Fruit fly (Drosophila melanogaster) whole organism, embryonic: ENCODE results near the gene CG14958.

Experiments
- Abd-B ChIP-seq: fragments of 200-800 bp; sonication (Bioruptor generic); optimal IDR thresholded peaks from 2 replicates; lab custom pipeline; 2018; ENCODE audit warnings: missing biosample characterization, mild to moderate bottlenecking, missing genetic modification characterization, moderate library complexity
- Adf1 ChIP-seq: fragments of 200-800 bp; sonication (Bioruptor generic); IDR thresholded peaks from 2 replicates; pipeline ENCODE4 v1.3.6; 2022; ENCODE audit warnings: missing biosample characterization, missing genetic modification characterization
- Atf3 ChIP-seq: fragments of 200-800 bp; sonication (Bioruptor generic); optimal IDR thresholded peaks from 3 replicates; lab custom pipeline; 2016; ENCODE audit warnings: missing biosample characterization, missing genetic modification characterization
- CG10543 ChIP-seq: fragments of 200-800 bp; sonication (Bioruptor generic); optimal IDR thresholded peaks from 3 replicates; lab custom pipeline; 2017; ENCODE audit warnings: missing biosample characterization, mild to moderate bottlenecking, missing genetic modification characterization, moderate library complexity
- CG10654 ChIP-seq: fragments of 200-800 bp; sonication (Bioruptor generic); optimal IDR thresholded peaks from 2 replicates; lab custom pipeline; 2016; ENCODE audit warnings: missing biosample characterization, missing genetic modification characterization
- CG10979 ChIP-seq: fragments of 200-800 bp; sonication (Bioruptor generic); optimal IDR thresholded peaks from 2 replicates; lab custom pipeline; 2018; ENCODE audit warnings: missing biosample characterization, mild to moderate bottlenecking, missing genetic modification characterization, moderate library complexity
- CG13624 ChIP-seq: fragments of 200-800 bp; sonication (Bioruptor generic); optimal IDR thresholded peaks from 2 replicates; lab custom pipeline; 2016; ENCODE audit warnings: missing biosample characterization, missing genetic modification characterization
- CG13775 ChIP-seq: fragments of 200-800 bp; sonication (Bioruptor generic); optimal IDR thresholded peaks from 3 replicates; lab custom pipeline; 2017; ENCODE audit warnings: missing biosample characterization, mild to moderate bottlenecking, missing genetic modification characterization
- CG14667 ChIP-seq: fragments of 200-800 bp; sonication (Bioruptor generic); IDR thresholded peaks from 2 replicates; pipeline ENCODE4 v1.3.6; 2022; ENCODE audit warnings: missing biosample characterization, missing genetic modification characterization
- CG15514 ChIP-seq: fragments of 200-800 bp; sonication (Bioruptor generic); optimal IDR thresholded peaks from 3 replicates; lab custom pipeline; 2017; ENCODE audit warnings: missing biosample characterization, missing genetic modification characterization, mild to moderate bottlenecking, moderate library complexity, missing genetic modification reagents
- CG1603 ChIP-seq: fragments of 200-800 bp; sonication (Bioruptor generic); optimal IDR thresholded peaks from 2 replicates; lab custom pipeline; 2019; ENCODE audit warnings: missing biosample characterization, mild to moderate bottlenecking, missing genetic modification characterization, moderate library complexity
- CG1647 ChIP-seq: fragments of 200-800 bp; sonication (Bioruptor generic); optimal IDR thresholded peaks from 3 replicates; lab custom pipeline; 2016; ENCODE audit warnings: missing biosample characterization, missing genetic modification characterization
- CG16813 ChIP-seq: fragments of 200-800 bp; sonication (Bioruptor generic); IDR thresholded peaks from 3 replicates; pipeline ENCODE4 v1.3.6; 2022; ENCODE audit warnings: missing biosample characterization, missing genetic modification characterization; ENCODE audit not compliant: partially characterized antibody
- CG17186 ChIP-seq: fragments of 200-800 bp; sonication (Bioruptor generic); optimal IDR thresholded peaks from 3 replicates; lab custom pipeline; 2017; ENCODE audit warnings: missing biosample characterization, missing genetic modification reagents, missing genetic modification characterization
- CG17912 ChIP-seq: fragments of 200-800 bp; sonication (Bioruptor generic); optimal IDR thresholded peaks from 2 replicates; lab custom pipeline; 2018; ENCODE audit warnings: missing biosample characterization, mild to moderate bottlenecking, missing genetic modification characterization
- CG32772 ChIP-seq: fragments of 200-800 bp; sonication (Bioruptor generic); IDR thresholded peaks from 2 replicates; pipeline ENCODE4 v1.3.6; 2022; ENCODE audit warnings: missing biosample characterization, missing genetic modification characterization
- CG3281 ChIP-seq: fragments of 200-800 bp; sonication (Bioruptor generic); optimal IDR thresholded peaks from 3 replicates; lab custom pipeline; 2017; ENCODE audit warnings: missing biosample characterization, mild to moderate bottlenecking, missing genetic modification characterization
- CG34422 ChIP-seq: fragments of 200-800 bp; sonication (Bioruptor generic); IDR thresholded peaks from 3 replicates; pipeline ENCODE4 v1.3.6; 2022; ENCODE audit warnings: missing biosample characterization, missing genetic modification characterization
- CG3838 ChIP-seq: fragments of 200-800 bp; sonication (Bioruptor generic); optimal IDR thresholded peaks from 3 replicates; lab custom pipeline; 2016; ENCODE audit warnings: missing biosample characterization, missing genetic modification characterization
- CG4360 ChIP-seq: fragments of 200-800 bp; sonication (Bioruptor generic); IDR thresholded peaks from 2 replicates; pipeline ENCODE4 v1.3.6; 2022; ENCODE audit warnings: missing biosample characterization, missing genetic modification characterization
- CG6765 ChIP-seq: fragments of 200-800 bp; sonication (Bioruptor generic); optimal IDR thresholded peaks from 3 replicates; lab custom pipeline; 2017; ENCODE audit warnings: missing biosample characterization, mild to moderate bottlenecking, missing genetic modification characterization
- CG8765 ChIP-seq: fragments of 200-800 bp; sonication (Bioruptor generic); IDR thresholded peaks from 2 replicates; pipeline ENCODE4 v1.3.6; 2022; ENCODE audit warnings: missing biosample characterization, missing genetic modification characterization
- CG9609 ChIP-seq: fragments of 200-800 bp; sonication (Bioruptor generic); optimal IDR thresholded peaks from 3 replicates; lab custom pipeline; 2016; ENCODE audit warnings: missing biosample characterization, missing genetic modification characterization
- CTCF ChIP-seq: fragments of 200-800 bp; sonication (Bioruptor generic); optimal IDR thresholded peaks from 2 replicates; lab custom pipeline; 2017; ENCODE audit warnings: missing biosample characterization, mild to moderate bottlenecking, missing genetic modification characterization, moderate library complexity
- Doc2 ChIP-seq: fragments of 200-800 bp; sonication (Bioruptor generic); IDR thresholded peaks from 2 replicates; pipeline ENCODE4 v1.3.6; 2022; ENCODE audit warnings: missing biosample characterization, missing genetic modification characterization
- Hmx ChIP-seq: fragments of 200-800 bp; sonication (Bioruptor generic); optimal IDR thresholded peaks from 2 replicates; lab custom pipeline; 2016; ENCODE audit warnings: missing biosample characterization, missing genetic modification characterization
- MTF-1 ChIP-seq: fragments of 200-800 bp; sonication (Bioruptor generic); optimal IDR thresholded peaks from 2 replicates; lab custom pipeline; 2018; ENCODE audit warnings: missing biosample characterization, mild to moderate bottlenecking, missing genetic modification characterization, borderline replicate concordance
- NC2β ChIP-seq: fragments of 200-800 bp; sonication (Bioruptor generic); optimal IDR thresholded peaks from 2 replicates; lab custom pipeline; 2016; ENCODE audit warnings: missing biosample characterization, missing genetic modification characterization
- Neu2 ChIP-seq: fragments of 200-800 bp; sonication (Bioruptor generic); optimal IDR thresholded peaks from 3 replicates; lab custom pipeline; 2016; ENCODE audit warnings: missing biosample characterization, missing genetic modification characterization, borderline replicate concordance
- Oli ChIP-seq: fragments of 200-800 bp; sonication (Bioruptor generic); optimal IDR thresholded peaks from 2 replicates; lab custom pipeline; 2018; ENCODE audit warnings: missing biosample characterization, mild to moderate bottlenecking, missing genetic modification characterization, moderate library complexity
- YL-1 ChIP-seq: fragments of 200-800 bp; sonication (Bioruptor generic); optimal IDR thresholded peaks from 3 replicates; lab custom pipeline; 2017; ENCODE audit warnings: missing biosample characterization, mild to moderate bottlenecking, missing genetic modification characterization
- bcd ChIP-seq: fragments of 200-800 bp; sonication (Bioruptor generic); optimal IDR thresholded peaks from 2 replicates; lab custom pipeline; 2017; ENCODE audit warnings: missing biosample characterization, mild to moderate bottlenecking, missing genetic modification characterization
- crc ChIP-seq: fragments of 200-800 bp; sonication (Bioruptor generic); optimal IDR thresholded peaks from 2 replicates; lab custom pipeline; 2016; ENCODE audit warnings: missing biosample characterization, missing genetic modification characterization
- dmrt99B ChIP-seq: fragments of 200-800 bp; sonication (Bioruptor generic); optimal IDR thresholded peaks from 2 replicates; lab custom pipeline; 2018; ENCODE audit warnings: missing biosample characterization, mild to moderate bottlenecking, missing genetic modification characterization, moderate library complexity
- fd64A ChIP-seq: fragments of 200-800 bp; sonication (Bioruptor generic); optimal IDR thresholded peaks from 3 replicates; lab custom pipeline; 2018; ENCODE audit warnings: missing biosample characterization, mild to moderate bottlenecking, missing genetic modification characterization
- fu2 ChIP-seq: fragments of 200-800 bp; sonication (Bioruptor generic); optimal IDR thresholded peaks from 2 replicates; lab custom pipeline; 2016; ENCODE audit warnings: missing biosample characterization, missing genetic modification characterization
- gt ChIP-seq: fragments of 200-800 bp; sonication (Bioruptor generic); IDR thresholded peaks from 2 replicates; pipeline ENCODE4 v1.3.6; 2022; ENCODE audit warnings: missing biosample characterization, missing genetic modification characterization
- her ChIP-seq: fragments of 200-800 bp; sonication (Bioruptor generic); optimal IDR thresholded peaks from 2 replicates; lab custom pipeline; 2016; ENCODE audit warnings: missing biosample characterization, missing genetic modification characterization
- hth ChIP-seq: fragments of >200 bp; optimal IDR thresholded peaks from 2 replicates; lab custom pipeline; 2017; ENCODE audit warnings: inconsistent platforms
- kay ChIP-seq: fragments of 200-800 bp; sonication (Bioruptor generic); optimal IDR thresholded peaks from 2 replicates; lab custom pipeline; 2016; ENCODE audit warnings: missing biosample characterization, missing genetic modification characterization
- knrl ChIP-seq: fragments of 200-800 bp; sonication (Bioruptor generic); IDR thresholded peaks from 3 replicates; pipeline ENCODE4 v1.3.6; 2022; ENCODE audit warnings: missing biosample characterization, missing genetic modification characterization; ENCODE audit not compliant: partially characterized antibody
- lola ChIP-seq, 3 experiments: fragments of >200 bp in 2 of 3; fragments of 200-800 bp in 1 of 3; sonication (Bioruptor generic) in 1 of 3; optimal IDR thresholded peaks; 2 replicates each; lab custom pipeline; 2017 to 2019; ENCODE audit warnings: missing biosample characterization in 3 of 3, missing genetic modification characterization in 3 of 3, mild to moderate bottlenecking in 1 of 3, moderate library complexity in 1 of 3
- pita ChIP-seq: fragments of 200-800 bp; sonication (Bioruptor generic); optimal IDR thresholded peaks from 2 replicates; lab custom pipeline; 2017; ENCODE audit warnings: missing biosample characterization, mild to moderate bottlenecking, missing genetic modification characterization
- rib ChIP-seq: fragments of 200-800 bp; sonication (Bioruptor generic); IDR thresholded peaks from 2 replicates; pipeline ENCODE4 v1.3.6; 2022; ENCODE audit warnings: missing biosample characterization, missing genetic modification characterization
- seq ChIP-seq: fragments of 200-800 bp; sonication (Bioruptor generic); IDR thresholded peaks from 2 replicates; pipeline ENCODE4 v1.3.6; 2022; ENCODE audit warnings: missing biosample characterization, missing genetic modification characterization
- ssp ChIP-seq: fragments of 200-800 bp; sonication (Bioruptor generic); IDR thresholded peaks from 2 replicates; pipeline ENCODE4 v1.3.6; 2022; ENCODE audit warnings: missing biosample characterization, missing genetic modification characterization
- sug ChIP-seq: fragments of 200-800 bp; optimal IDR thresholded peaks from 2 replicates; lab custom pipeline; 2019; ENCODE audit warnings: missing biosample characterization, mild to moderate bottlenecking, missing genetic modification characterization, moderate library complexity
- tgo ChIP-seq: fragments of 200-800 bp; sonication (Bioruptor generic); IDR thresholded peaks from 3 replicates; pipeline ENCODE4 v1.3.6; 2022; ENCODE audit warnings: missing biosample characterization, missing genetic modification characterization
- usp ChIP-seq: fragments of >200 bp; optimal IDR thresholded peaks from 2 replicates; lab custom pipeline; 2017; ENCODE audit warnings: missing biosample characterization, missing genetic modification characterization
- yki ChIP-seq: fragments of >200 bp; optimal IDR thresholded peaks from 3 replicates; lab custom pipeline; 2018
- zen ChIP-seq: fragments of 200-800 bp; sonication (Bioruptor generic); optimal IDR thresholded peaks from 3 replicates; lab custom pipeline; 2018; ENCODE audit warnings: missing biosample characterization, mild to moderate bottlenecking, missing genetic modification characterization, moderate library complexity

Gene CG14958

dm6 chr3L:3159309-3160194, 30.2 kb upstream of the CG14958 start, which contains the start of the genes ND-30 and CG15812 (continued):
- TF ChIP-seq rib (GFP tag; lab: Robert Waterston, UW) = no peak
- TF ChIP-seq Atf3 (GFP tag; lab: Kevin White, UChicago) = no peak
- no peak for TF ChIP-seq Abd-B (GFP tag; lab: Kevin White, UChicago)
- TF ChIP-seq fu2 (GFP tag; lab: Kevin White, UChicago) = no peak
- no peak for TF ChIP-seq yki (lab: Kevin White, UChicago)
- peak; percentile 41 for TF ChIP-seq YL-1 (GFP tag; lab: Kevin White, UChicago)
- no peak for TF ChIP-seq CG17186 (GFP tag; lab: Kevin White, UChicago)
- no peak for TF ChIP-seq CG1647 (GFP tag; lab: Kevin White, UChicago)
- TF ChIP-seq Doc2 (GFP tag; lab: Robert Waterston, UW) = no peak
- TF ChIP-seq Neu2 (GFP tag; lab: Kevin White, UChicago) = no peak
- no peak for TF ChIP-seq CG10979 (tag; lab: Kevin White, UChicago)
- peak; percentile 6 for TF ChIP-seq CG13775
- TF ChIP-seq CG4360 (GFP tag; lab: Robert Waterston, UW) = no peak
- no peak for TF ChIP-seq CG8765 (GFP tag; lab: Robert Waterston, UW)
- TF ChIP-seq lola (GFP tag; optimal IDR thresholded peaks at IDR 0.05; lab: Kevin White, UChicago) = peak in 1 of 3 experiments; percentile 51
- no peak for TF ChIP-seq CG32772 (GFP tag; lab: Robert Waterston, UW)
- no peak for TF ChIP-seq tgo (GFP tag; lab: Robert Waterston, UW)
- TF ChIP-seq pita = no peak
- no peak for TF ChIP-seq Oli
- TF ChIP-seq CG3838 (GFP tag; lab: Kevin White, UChicago) = no peak
- no peak for TF ChIP-seq ssp (GFP tag; lab: Robert Waterston, UW)
- no peak for TF ChIP-seq zen (tag; lab: Kevin White, UChicago)
- TF ChIP-seq kay (GFP tag; lab: Kevin White, UChicago) = no peak
- no peak for TF ChIP-seq crc
- TF ChIP-seq CG1603 = peak; percentile 99
- TF ChIP-seq CG10654 (GFP tag; lab: Kevin White, UChicago) = no peak
- TF ChIP-seq Adf1 (GFP tag; lab: Robert Waterston, UW) = no peak
- TF ChIP-seq CG10543 (GFP tag; lab: Kevin White, UChicago) = no peak
- no peak for TF ChIP-seq her
- TF ChIP-seq hth (lab: Kevin White, UChicago) = no peak
- TF ChIP-seq knrl (GFP tag; lab: Robert Waterston, UW) = no peak
- no peak for TF ChIP-seq CG3281 (GFP tag; lab: Kevin White, UChicago)
- no peak for TF ChIP-seq CG17912
- TF ChIP-seq CG14667 (GFP tag; lab: Robert Waterston, UW) = no peak
- TF ChIP-seq CG13624 (GFP tag; lab: Kevin White, UChicago) = no peak
- no peak for TF ChIP-seq MTF-1 (GFP tag; lab: Kevin White, UChicago)
- TF ChIP-seq gt (GFP tag; lab: Robert Waterston, UW) = no peak
- TF ChIP-seq dmrt99B = no peak
- TF ChIP-seq fd64A (GFP tag; lab: Kevin White, UChicago) = no peak
- no peak for TF ChIP-seq usp (GFP tag; lab: Kevin White, UChicago)
- no peak for TF ChIP-seq CG34422 (GFP tag; lab: Robert Waterston, UW)
- TF ChIP-seq CG15514 (GFP tag; lab: Kevin White, UChicago) = peak; percentile 11
- TF ChIP-seq CG16813 (GFP tag; lab: Robert Waterston, UW) = no peak
- no peak for TF ChIP-seq CG6765 (GFP tag; lab: Kevin White, UChicago)
- no peak for TF ChIP-seq Hmx
- TF ChIP-seq NC2β (GFP tag; lab: Kevin White, UChicago) = no peak
- no peak for TF ChIP-seq CTCF (GFP tag; lab: Kevin White, UChicago)
- peak; percentile 30 for TF ChIP-seq sug (tag; lab: Kevin White, UChicago)
- no peak for TF ChIP-seq bcd (GFP tag; lab: Kevin White, UChicago)
- TF ChIP-seq seq = 0 out of 2 replicates have a peak, but pooled peaks have one; percentile 23
- TF ChIP-seq CG9609 (GFP tag; lab: Kevin White, UChicago) = no peak
